Worm (Caenorhabditis elegans) whole organism, mixed stage, embryonic: ENCODE results near the gene C34B4.4.

ENCODE experiments used
- M03D4.4 ChIP-seq: sonication (generic microtip); optimal IDR thresholded peaks from 2 replicates; lab custom pipeline; 2017; ENCODE audit warnings: mild to moderate bottlenecking, missing genetic modification characterization, missing compliant biosample characterization
- bed-3 ChIP-seq: fragments of 200-800 bp; sonication (Bioruptor generic); optimal IDR thresholded peaks from 3 replicates; lab custom pipeline; 2018; ENCODE audit warnings: mild to moderate bottlenecking, missing genetic modification characterization, moderate library complexity, missing compliant biosample characterization
- blmp-1 ChIP-seq: fragments of 150-350 bp; optimal IDR thresholded peaks from 2 replicates; lab custom pipeline; 2014; ENCODE audit warnings: missing biosample characterization, missing genetic modification characterization
- ceh-39 ChIP-seq: fragments of 150-350 bp; optimal IDR thresholded peaks from 2 replicates; lab custom pipeline; 2014; ENCODE audit warnings: missing biosample characterization, missing genetic modification characterization
- ceh-43 ChIP-seq: fragments of 200-800 bp; sonication (Bioruptor generic); optimal IDR thresholded peaks from 2 replicates; lab custom pipeline; 2018; ENCODE audit warnings: mild to moderate bottlenecking, missing genetic modification characterization, moderate library complexity, missing compliant biosample characterization
- ceh-83 ChIP-seq: fragments of 200-800 bp; sonication (Bioruptor generic); optimal IDR thresholded peaks from 2 replicates; lab custom pipeline; 2018; ENCODE audit warnings: mild to moderate bottlenecking, missing genetic modification characterization, missing compliant biosample characterization
- ces-1 ChIP-seq: fragments of 150-350 bp; optimal IDR thresholded peaks from 2 replicates; lab custom pipeline; 2014; ENCODE audit warnings: missing biosample characterization, missing genetic modification reagents, missing genetic modification characterization
- drap-1 ChIP-seq: fragments of 200-800 bp; sonication (Bioruptor generic); optimal IDR thresholded peaks from 3 replicates; lab custom pipeline; 2018; ENCODE audit warnings: mild to moderate bottlenecking, missing genetic modification characterization, missing compliant biosample characterization
- elt-1 ChIP-seq: sonication (generic microtip); optimal IDR thresholded peaks from 2 replicates; lab custom pipeline; 2017; ENCODE audit warnings: missing genetic modification characterization, mild to moderate bottlenecking, missing compliant biosample characterization, antibody characterized with exemption, moderate library complexity, borderline replicate concordance; ENCODE audit not compliant: insufficient read depth
- elt-3 ChIP-seq: fragments of 150-350 bp; optimal IDR thresholded peaks from 2 replicates; lab custom pipeline; 2014; ENCODE audit warnings: missing biosample characterization, missing genetic modification characterization
- flh-1 ChIP-seq: fragments of 200-800 bp; sonication (Bioruptor generic); optimal IDR thresholded peaks from 2 replicates; lab custom pipeline; 2018; ENCODE audit warnings: mild to moderate bottlenecking, missing genetic modification characterization, moderate library complexity, missing compliant biosample characterization
- ham-2 ChIP-seq: fragments of 200-800 bp; sonication (Bioruptor generic); optimal IDR thresholded peaks from 2 replicates; lab custom pipeline; 2018; ENCODE audit warnings: mild to moderate bottlenecking, missing genetic modification characterization, missing compliant biosample characterization
- hlh-1 ChIP-seq: fragments of 150-350 bp; optimal IDR thresholded peaks from 2 replicates; lab custom pipeline; 2014; ENCODE audit warnings: missing biosample characterization, missing genetic modification reagents, missing genetic modification characterization
- lin-13 ChIP-seq: fragments of 150-350 bp; optimal IDR thresholded peaks from 2 replicates; lab custom pipeline; 2014; ENCODE audit warnings: missing biosample characterization, missing genetic modification characterization
- lin-32 ChIP-seq: fragments of 200-800 bp; sonication (Bioruptor generic); optimal IDR thresholded peaks from 2 replicates; lab custom pipeline; 2018; ENCODE audit warnings: mild to moderate bottlenecking, missing genetic modification characterization, missing compliant biosample characterization
- lsy-2 ChIP-seq: fragments of 150-350 bp; optimal IDR thresholded peaks from 2 replicates; lab custom pipeline; 2014; ENCODE audit warnings: missing biosample characterization, missing genetic modification characterization
- mep-1 ChIP-seq: fragments of 150-350 bp; optimal IDR thresholded peaks from 2 replicates; lab custom pipeline; 2017; ENCODE audit warnings: missing biosample characterization, missing genetic modification reagents, missing genetic modification characterization, inconsistent platforms
- mls-2 ChIP-seq: sonication (generic microtip); optimal IDR thresholded peaks from 2 replicates; lab custom pipeline; 2016; ENCODE audit warnings: mild to moderate bottlenecking, missing genetic modification characterization, moderate library complexity, missing compliant biosample characterization
- nhr-12 ChIP-seq: fragments of 150-350 bp; optimal IDR thresholded peaks from 2 replicates; lab custom pipeline; 2014; ENCODE audit warnings: missing biosample characterization, missing genetic modification characterization
- nhr-2 ChIP-seq: fragments of 150-350 bp; optimal IDR thresholded peaks from 2 replicates; lab custom pipeline; 2014; ENCODE audit warnings: missing biosample characterization, missing genetic modification characterization
- nhr-237 ChIP-seq: fragments of 150-350 bp; optimal IDR thresholded peaks from 2 replicates; lab custom pipeline; 2014; ENCODE audit warnings: missing biosample characterization, missing genetic modification characterization
- nhr-28 ChIP-seq: fragments of 150-350 bp; optimal IDR thresholded peaks from 2 replicates; lab custom pipeline; 2014; ENCODE audit warnings: missing biosample characterization, missing genetic modification characterization
- nhr-76 ChIP-seq: sonication (generic microtip); optimal IDR thresholded peaks from 2 replicates; lab custom pipeline; 2017; ENCODE audit warnings: missing biosample characterization, missing genetic modification characterization
- pha-4 ChIP-seq: fragments of 150-350 bp; optimal IDR thresholded peaks from 2 replicates; lab custom pipeline; 2018; ENCODE audit warnings: missing biosample characterization, missing genetic modification reagents, missing genetic modification characterization
- sptf-1 ChIP-seq: sonication (generic microtip); optimal IDR thresholded peaks from 2 replicates; lab custom pipeline; 2017; ENCODE audit warnings: mild to moderate bottlenecking, missing genetic modification characterization, moderate library complexity, missing compliant biosample characterization
- tbx-8 ChIP-seq: fragments of 200-800 bp; sonication (Bioruptor generic); optimal IDR thresholded peaks from 2 replicates; lab custom pipeline; 2018; ENCODE audit warnings: mild to moderate bottlenecking, missing genetic modification characterization, moderate library complexity, missing compliant biosample characterization
- unc-39 ChIP-seq: fragments of 150-350 bp; optimal IDR thresholded peaks from 2 replicates; lab custom pipeline; 2014; ENCODE audit warnings: missing biosample characterization, missing genetic modification characterization
- unc-62 ChIP-seq: fragments of 150-350 bp; optimal IDR thresholded peaks from 2 replicates; lab custom pipeline; 2014; ENCODE audit warnings: missing biosample characterization, missing genetic modification reagents, missing genetic modification characterization
- zip-8 ChIP-seq: fragments of 150-350 bp; optimal IDR thresholded peaks from 2 replicates; lab custom pipeline; 2014; ENCODE audit warnings: missing biosample characterization, missing genetic modification characterization
- ztf-11 ChIP-seq: fragments of 150-350 bp; optimal IDR thresholded peaks from 2 replicates; lab custom pipeline; 2014; ENCODE audit warnings: missing biosample characterization, missing genetic modification characterization

Gene C34B4.4

ce11 chrV:13090130-13090770 lies at the start of gene C34B4.4:
Gene C34B4.4, plus strand, starts transcription at chrV:13090405.
- TF ChIP-seq ceh-83 (GFP tag; lab: Kevin White, UChicago) (no peak), nhr-2 (tag; lab: Kevin White, UChicago) (no peak), ham-2 (GFP tag; lab: Kevin White, UChicago) (no peak), M03D4.4 (no peak), zip-8 (tag; lab: Kevin White, UChicago) (no peak), pha-4 (tag; lab: Kevin White, UChicago) (no peak)

- TF ChIP-seq unc-62 = peak; percentile 16
- peak; percentile 3 for TF ChIP-seq ztf-11
- peak; percentile 36 for TF ChIP-seq lin-13 (tag; lab: Kevin White, UChicago)
- peak; percentile 52 for TF ChIP-seq nhr-237 (tag; lab: Kevin White, UChicago)
- no peak for TF ChIP-seq ham-2 (GFP tag; lab: Kevin White, UChicago)
- TF ChIP-seq hlh-1 (tag; lab: Kevin White, UChicago) = peak; percentile 57
- peak; percentile 86 for TF ChIP-seq ces-1 (GFP tag; lab: Kevin White, UChicago)
- peak; percentile 7 for TF ChIP-seq mls-2
- peak; percentile 36 for TF ChIP-seq M03D4.4
- TF ChIP-seq lsy-2 (tag; lab: Kevin White, UChicago) = peak; percentile 61
- peak; percentile 19 for TF ChIP-seq blmp-1 (tag; lab: Kevin White, UChicago)
- TF ChIP-seq mep-1 (tag; lab: Kevin White, UChicago) = peak; percentile 66
- peak; percentile 64 for TF ChIP-seq sptf-1 (tag; lab: Kevin White, UChicago)
- TF ChIP-seq ceh-83 (GFP tag; lab: Kevin White, UChicago) = peak; percentile 17
- TF ChIP-seq elt-3 (tag; lab: Kevin White, UChicago) = no peak
- TF ChIP-seq drap-1 = peak; percentile 32
- TF ChIP-seq nhr-76 (tag; lab: Kevin White, UChicago) = no peak
- no peak for TF ChIP-seq ceh-43 (GFP tag; lab: Kevin White, UChicago)
Measured at ce11 chrV:13041666-13042065, 48.5 kb upstream of the C34B4.4 start, which contains the start of gene scyl-1. Gene scyl-1, minus strand, starts transcription at chrV:13041721.

- TF ChIP-seq drap-1 (no peak), unc-62 (peak; percentile 71)
Measured at ce11 chrV:13043195-13043762, 46.9 kb upstream of the C34B4.4 start, which contains the start of gene lap-2. Gene lap-2, plus strand, starts transcription at chrV:13043712.

ce11 chrV:13043832-13044521 lies 46.2 kb upstream of the C34B4.4 start:
- TF ChIP-seq ceh-39 (tag; lab: Kevin White, UChicago) = no peak
- TF ChIP-seq flh-1 (GFP tag; lab: Kevin White, UChicago) = no peak
- no peak for TF ChIP-seq nhr-28 (tag; lab: Kevin White, UChicago)
- no peak for TF ChIP-seq elt-1 (tag; lab: Kevin White, UChicago)
- TF ChIP-seq blmp-1 (tag; lab: Kevin White, UChicago) = no peak
- TF ChIP-seq nhr-12 (tag; lab: Kevin White, UChicago) = no peak
- TF ChIP-seq mls-2 = no peak
- no peak for TF ChIP-seq nhr-76 (tag; lab: Kevin White, UChicago)
- no peak for TF ChIP-seq tbx-8 (GFP tag; lab: Kevin White, UChicago)
- no peak for TF ChIP-seq hlh-1 (tag; lab: Kevin White, UChicago)
- no peak for TF ChIP-seq nhr-237 (tag; lab: Kevin White, UChicago)
- TF ChIP-seq M03D4.4 = no peak
- TF ChIP-seq lin-32 (GFP tag; lab: Kevin White, UChicago) = no peak
- no peak for TF ChIP-seq unc-39 (tag; lab: Kevin White, UChicago)
- no peak for TF ChIP-seq ceh-83 (GFP tag; lab: Kevin White, UChicago)
- no peak for TF ChIP-seq mep-1 (tag; lab: Kevin White, UChicago)
- no peak for TF ChIP-seq zip-8 (tag; lab: Kevin White, UChicago)
- TF ChIP-seq bed-3 (GFP tag; lab: Kevin White, UChicago) = no peak
- TF ChIP-seq, all 35 proteins: peak for 0
